Worm (Caenorhabditis elegans): Measurements from ENCODE around the gene cnc-1.

The cnc-1 gene

ce11 chrV:1444180-1444579, at the start of gene cnc-1:
Gene cnc-1 (minus strand): TSS chrV:1444280.
- TF ChIP-seq nhr-11 (tag; optimal IDR thresholded peaks at IDR 0.05) = no peak
- no peak for TF ChIP-seq syd-9 (tag; optimal IDR thresholded peaks at IDR 0.05)
- no peak for TF ChIP-seq pat-9 (tag; optimal IDR thresholded peaks at IDR 0.05)
- no peak for TF ChIP-seq fkh-6 (tag; optimal IDR thresholded peaks at IDR 0.05)
- no peak for TF ChIP-seq ceh-34 (tag; optimal IDR thresholded peaks at IDR 0.05)

DNA sequence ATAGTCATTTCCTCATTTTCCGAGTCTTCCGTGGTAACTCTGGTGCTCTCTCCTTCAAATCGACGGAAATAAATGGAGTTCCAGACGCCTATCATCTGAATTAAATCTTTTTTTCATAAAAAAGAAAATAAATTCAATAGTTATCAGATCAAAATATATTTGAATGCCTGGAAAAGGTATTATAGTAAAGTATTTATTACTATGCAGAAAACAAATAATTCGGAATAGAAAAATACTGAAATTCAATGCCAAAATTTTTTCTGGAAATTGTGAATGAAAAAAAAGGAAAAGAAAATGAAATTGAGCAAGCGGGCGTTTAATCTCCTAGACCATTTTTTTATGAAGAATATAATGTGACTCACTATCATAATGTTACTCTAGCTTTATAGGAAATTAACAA, 47.4 kb upstream of the cnc-1 start, which contains the start of gene C38C3.6:
TSS of gene C38C3.6 (minus strand) at position 101 of the 400 bp plus-strand sequence.
- no peak for TF ChIP-seq pha-2 (tag; optimal IDR thresholded peaks at IDR 0.05)
- TF ChIP-seq mec-3 (tag; optimal IDR thresholded peaks at IDR 0.05; ENCODE audit: borderline replicate concordance) = no peak
- TF ChIP-seq ceh-14 (tag; optimal IDR thresholded peaks at IDR 0.05) = no peak
- TF ChIP-seq ceh-24 (tag; optimal IDR thresholded peaks at IDR 0.05) = no peak
- TF ChIP-seq dve-1 (tag; optimal IDR thresholded peaks at IDR 0.05) = no peak
- no peak for TF ChIP-seq ceh-31 (tag; optimal IDR thresholded peaks at IDR 0.05)
- no peak for TF ChIP-seq F13H6.1 (tag; optimal IDR thresholded peaks at IDR 0.05)
- TF ChIP-seq Y22D7AL.16 (tag; optimal IDR thresholded peaks at IDR 0.05) = no peak
- TF ChIP-seq nhr-232 (tag; optimal IDR thresholded peaks at IDR 0.05) = no peak
- TF ChIP-seq che-1 (tag; optimal IDR thresholded peaks at IDR 0.05) = no peak
- no peak for TF ChIP-seq nhr-11 (tag; optimal IDR thresholded peaks at IDR 0.05)
- TF ChIP-seq eyg-1 (tag; optimal IDR thresholded peaks at IDR 0.05) = no peak
- no peak for TF ChIP-seq zip-5 (tag; optimal IDR thresholded peaks at IDR 0.05)
- TF ChIP-seq pat-9 (tag; optimal IDR thresholded peaks at IDR 0.05) = no peak
- TF ChIP-seq hlh-15 (tag; optimal IDR thresholded peaks at IDR 0.05) = no peak

DNA sequence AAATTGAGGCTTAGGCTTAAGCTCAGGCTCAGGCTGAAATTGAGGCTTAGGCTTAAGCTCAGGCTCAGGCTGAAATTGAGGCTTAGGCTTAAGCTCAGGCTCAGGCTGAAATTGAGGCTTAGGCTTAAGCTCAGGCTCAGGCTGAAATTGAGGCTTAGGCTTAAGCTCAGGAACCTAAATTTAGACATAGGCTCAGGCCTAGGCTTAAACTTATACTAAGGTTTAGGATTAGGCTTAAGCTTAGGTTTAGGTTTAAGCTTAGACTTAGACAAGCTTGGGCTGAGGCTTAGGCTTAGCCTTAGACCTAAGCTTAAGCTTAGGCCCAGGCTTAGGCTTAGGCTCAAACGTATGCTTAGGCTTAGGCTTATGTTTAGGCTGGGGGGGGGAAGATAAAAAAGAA, 46.8 kb upstream of the cnc-1 start:
- peak; percentile 70 for TF ChIP-seq dve-1 (tag; optimal IDR thresholded peaks at IDR 0.05)

ce11 chrV:1488642-1489041, 44.6 kb upstream of the cnc-1 start:
- TF ChIP-seq ceh-9 (tag; optimal IDR thresholded peaks at IDR 0.05) = no peak

DNA sequence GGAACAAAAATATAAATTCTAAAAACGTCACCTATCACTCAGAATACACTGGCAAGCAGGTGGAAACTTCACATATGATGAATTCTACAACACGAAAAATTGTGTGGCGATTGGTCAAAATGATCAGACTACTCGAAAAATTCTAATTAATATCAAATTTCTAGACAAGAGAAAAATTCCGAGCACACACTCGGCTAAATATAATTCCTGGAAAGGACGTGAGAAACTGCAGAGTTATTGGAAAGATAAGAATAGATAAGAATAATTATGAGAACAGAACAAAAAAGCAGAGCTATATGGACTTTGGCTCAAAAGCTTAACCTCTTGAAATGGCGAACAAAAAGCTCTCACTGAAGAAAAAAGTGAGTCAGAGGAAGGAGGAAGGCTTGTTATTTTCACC, 43.2 kb upstream of the cnc-1 start:
- no peak for TF ChIP-seq ceh-2 (tag; optimal IDR thresholded peaks at IDR 0.05)
- TF ChIP-seq ceh-9 (tag; optimal IDR thresholded peaks at IDR 0.05) = no peak
- no peak for TF ChIP-seq pros-1 (tag; optimal IDR thresholded peaks at IDR 0.05)
- no peak for TF ChIP-seq ceh-19 (GFP tag; optimal IDR thresholded peaks at IDR 0.05)
- TF ChIP-seq pax-1 (tag; optimal IDR thresholded peaks at IDR 0.05) = no peak
- no peak for TF ChIP-seq mec-3 (tag; optimal IDR thresholded peaks at IDR 0.05; ENCODE audit: borderline replicate concordance)

- TF ChIP-seq unc-42 (tag; optimal IDR thresholded peaks at IDR 0.05) = peak; percentile 67
- no peak for TF ChIP-seq ref-2 (tag; optimal IDR thresholded peaks at IDR 0.05)
- TF ChIP-seq fkh-10 (GFP tag; optimal IDR thresholded peaks at IDR 0.05) = no peak
These were observed 42.0 kb upstream of the cnc-1 start for ce11 chrV:1486031-1486430.

- TF ChIP-seq dmd-4 (tag; optimal IDR thresholded peaks at IDR 0.05; ENCODE audit: borderline replicate concordance) (no peak), dve-1 (tag; optimal IDR thresholded peaks at IDR 0.05) (peak; percentile 42)
These were observed 37.7 kb upstream of the cnc-1 start, which contains the start of gene C38C3.4 for ce11 chrV:1481742-1482141. Gene C38C3.4 (plus strand): TSS chrV:1482042.

ce11 chrV:1480841-1481240, 36.8 kb upstream of the cnc-1 start:
- no peak for TF ChIP-seq ceh-14 (tag; optimal IDR thresholded peaks at IDR 0.05)
- TF ChIP-seq ceh-18 (tag; optimal IDR thresholded peaks at IDR 0.05) = peak; percentile 60
- no peak for TF ChIP-seq ahr-1 (tag; optimal IDR thresholded peaks at IDR 0.05)
- TF ChIP-seq unc-86 (tag; optimal IDR thresholded peaks at IDR 0.05) = no peak

Data from whole organism, late embryonic.